Worm (Caenorhabditis elegans) whole organism, young adult: Measurements from ENCODE around the gene C08D8.7.

Experiments
- B0261.1 ChIP-seq: sonication (generic microtip); optimal IDR thresholded peaks from 2 replicates; lab custom pipeline; 2016; ENCODE audit warnings: mild to moderate bottlenecking, missing genetic modification characterization, moderate library complexity, missing compliant biosample characterization
- B0336.3 ChIP-seq: fragments of 200-800 bp; sonication (Bioruptor generic); IDR thresholded peaks from 2 replicates; pipeline ENCODE4 v1.3.6; 2022; ENCODE audit warnings: missing genetic modification characterization, missing compliant biosample characterization
- C17E4.6 ChIP-seq: fragments of 200-800 bp; sonication (Bioruptor generic); IDR thresholded peaks from 2 replicates; pipeline ENCODE4 v1.3.6; 2022; ENCODE audit warnings: missing genetic modification reagents, missing genetic modification characterization, missing compliant biosample characterization
- F10E7.11 ChIP-seq: sonication (generic microtip); optimal IDR thresholded peaks from 2 replicates; lab custom pipeline; 2017; ENCODE audit warnings: mild to moderate bottlenecking, missing genetic modification characterization, moderate library complexity, missing compliant biosample characterization
- F22D6.2 ChIP-seq: sonication (generic microtip); optimal IDR thresholded peaks from 2 replicates; lab custom pipeline; 2016; ENCODE audit warnings: mild to moderate bottlenecking, missing genetic modification characterization, missing compliant biosample characterization
- F23B12.7 ChIP-seq: sonication (generic microtip); optimal IDR thresholded peaks from 2 replicates; lab custom pipeline; 2017; ENCODE audit warnings: missing genetic modification characterization, mild to moderate bottlenecking, missing compliant biosample characterization, antibody characterized with exemption, moderate library complexity; ENCODE audit not compliant: insufficient read depth
- F39B2.1 ChIP-seq: fragments of 200-800 bp; sonication (Bioruptor generic); IDR thresholded peaks from 2 replicates; pipeline ENCODE4 v1.3.6; 2022; ENCODE audit warnings: missing genetic modification reagents, missing genetic modification characterization, missing compliant biosample characterization
- K12H6.12 ChIP-seq: fragments of 200-800 bp; sonication (Bioruptor generic); optimal IDR thresholded peaks from 2 replicates; lab custom pipeline; 2018; ENCODE audit warnings: mild to moderate bottlenecking, missing genetic modification characterization, missing compliant biosample characterization
- T07F8.4 ChIP-seq: sonication (generic microtip); optimal IDR thresholded peaks from 2 replicates; lab custom pipeline; 2016; ENCODE audit warnings: mild to moderate bottlenecking, missing genetic modification characterization, moderate library complexity, missing compliant biosample characterization
- Y53F4B.3 ChIP-seq: fragments of 200-800 bp; sonication (Bioruptor generic); IDR thresholded peaks from 2 replicates; pipeline ENCODE4 v1.3.6; 2022; ENCODE audit warnings: missing genetic modification reagents, missing genetic modification characterization, missing compliant biosample characterization
- Y56A3A.18 ChIP-seq: fragments of 200-800 bp; sonication (Bioruptor generic); IDR thresholded peaks from 2 replicates; pipeline ENCODE4 v1.3.6; 2022; ENCODE audit warnings: missing genetic modification reagents, missing genetic modification characterization, missing compliant biosample characterization
- Y67H2A.10 ChIP-seq: fragments of 200-800 bp; sonication (Bioruptor generic); conservative IDR thresholded peaks from 2 replicates; pipeline ENCODE4 v1.3.6; 2022; ENCODE audit warnings: missing genetic modification reagents, missing genetic modification characterization, missing compliant biosample characterization
- Y95B8A.8 ChIP-seq: fragments of 200-800 bp; sonication (Bioruptor generic); IDR thresholded peaks from 2 replicates; pipeline ENCODE4 v1.3.6; 2022; ENCODE audit warnings: missing genetic modification reagents, missing genetic modification characterization, missing compliant biosample characterization
- ZK185.1 ChIP-seq: sonication (generic microtip); optimal IDR thresholded peaks from 2 replicates; lab custom pipeline; 2016; ENCODE audit warnings: mild to moderate bottlenecking, missing genetic modification characterization, missing compliant biosample characterization; ENCODE audit not compliant: poor library complexity, severe bottlenecking
- akir-1 ChIP-seq: fragments of 200-800 bp; sonication (Bioruptor generic); optimal IDR thresholded peaks from 2 replicates; lab custom pipeline; 2018; ENCODE audit warnings: mild to moderate bottlenecking, missing genetic modification characterization, moderate library complexity, missing compliant biosample characterization
- ama-1 ChIP-seq, 3 experiments: fragments of 150-350 bp in 1 of 3; sonication (generic microtip) in 2 of 3; optimal IDR thresholded peaks; 2 replicates each; lab custom pipeline; 2014 to 2018; ENCODE audit warnings: missing biosample characterization in 2 of 3, missing genetic modification characterization in 2 of 3, missing genetic modification reagents in 2 of 3
- aptf-3 ChIP-seq: fragments of 200-800 bp; sonication (Bioruptor generic); IDR thresholded peaks from 2 replicates; pipeline ENCODE4 v1.3.6; 2022; ENCODE audit warnings: missing genetic modification characterization, missing compliant biosample characterization
- attf-6 ChIP-seq: fragments of 200-800 bp; sonication (Bioruptor generic); IDR thresholded peaks from 2 replicates; pipeline ENCODE4 v1.3.6; 2022; ENCODE audit warnings: missing genetic modification reagents, missing genetic modification characterization, missing compliant biosample characterization
- chd-7 ChIP-seq: sonication (generic microtip); optimal IDR thresholded peaks from 2 replicates; lab custom pipeline; 2016; ENCODE audit warnings: mild to moderate bottlenecking, missing genetic modification characterization, moderate library complexity, missing compliant biosample characterization
- dpl-1 ChIP-seq: fragments of 150-350 bp; optimal IDR thresholded peaks from 2 replicates; lab custom pipeline; 2014; ENCODE audit warnings: missing biosample characterization, missing genetic modification reagents, missing genetic modification characterization
- egrh-3 ChIP-seq: fragments of 200-800 bp; sonication (Bioruptor generic); IDR thresholded peaks from 2 replicates; pipeline ENCODE4 v1.3.6; 2022; ENCODE audit warnings: missing genetic modification reagents, missing genetic modification characterization, missing compliant biosample characterization
- ekl-4 ChIP-seq: fragments of 200-800 bp; sonication (Bioruptor generic); IDR thresholded peaks from 2 replicates; pipeline ENCODE4 v1.3.6; 2022; ENCODE audit warnings: missing genetic modification reagents, missing genetic modification characterization, missing compliant biosample characterization
- gei-17 ChIP-seq: fragments of 200-800 bp; sonication (Bioruptor generic); optimal IDR thresholded peaks from 2 replicates; lab custom pipeline; 2018; ENCODE audit warnings: mild to moderate bottlenecking, missing genetic modification characterization, missing compliant biosample characterization
- hlh-12 ChIP-seq: sonication (generic microtip); optimal IDR thresholded peaks from 2 replicates; lab custom pipeline; 2016; ENCODE audit warnings: missing genetic modification characterization, missing compliant biosample characterization
- hlh-26 ChIP-seq: fragments of 200-800 bp; sonication (Bioruptor generic); conservative IDR thresholded peaks from 2 replicates; pipeline ENCODE4 v1.3.6; 2022; ENCODE audit warnings: missing genetic modification reagents, missing genetic modification characterization, missing compliant biosample characterization
- hmg-1.2 ChIP-seq: fragments of 200-800 bp; sonication (Bioruptor generic); IDR thresholded peaks from 2 replicates; pipeline ENCODE4 v1.3.6; 2022; ENCODE audit warnings: missing genetic modification reagents, missing genetic modification characterization, missing compliant biosample characterization
- hmg-20 ChIP-seq: fragments of 200-800 bp; sonication (Bioruptor generic); IDR thresholded peaks from 2 replicates; pipeline ENCODE4 v1.3.6; 2022; ENCODE audit warnings: missing genetic modification reagents, missing genetic modification characterization, missing compliant biosample characterization
- hsf-1 ChIP-seq: fragments of 200-800 bp; sonication (Bioruptor generic); IDR thresholded peaks from 2 replicates; pipeline ENCODE4 v1.3.6; 2022; ENCODE audit warnings: missing genetic modification reagents, missing genetic modification characterization, missing compliant biosample characterization
- let-607 ChIP-seq, 2 experiments: fragments of 200-800 bp in 1 of 2; sonication (Bioruptor generic) in 1 of 2; sonication (generic microtip) in 1 of 2; optimal IDR thresholded peaks; 2 replicates each; lab custom pipeline; 2016 to 2018; ENCODE audit warnings: mild to moderate bottlenecking in 2 of 2, missing compliant biosample characterization in 2 of 2, missing genetic modification characterization in 2 of 2, moderate library complexity in 2 of 2, missing genotype in 1 of 2
- lin-35 ChIP-seq, 3 experiments: fragments of 150-350 bp in 2 of 3; sonication (generic microtip) in 1 of 3; optimal IDR thresholded peaks; 2 replicates each; lab custom pipeline; 2014 to 2018; ENCODE audit warnings: missing biosample characterization in 3 of 3, missing genetic modification characterization in 3 of 3, missing genetic modification reagents in 3 of 3
- lin-40 ChIP-seq: sonication (generic microtip); optimal IDR thresholded peaks from 2 replicates; lab custom pipeline; 2016; ENCODE audit warnings: missing genetic modification characterization, mild to moderate bottlenecking, missing compliant biosample characterization, missing genotype, missing genetic modification reagents
- lin-54 ChIP-seq: fragments of 200-800 bp; sonication (Bioruptor generic); optimal IDR thresholded peaks from 2 replicates; lab custom pipeline; 2018; ENCODE audit warnings: mild to moderate bottlenecking, missing genetic modification characterization, missing compliant biosample characterization
- lir-1 ChIP-seq: fragments of 200-800 bp; sonication (Bioruptor generic); conservative IDR thresholded peaks from 2 replicates; pipeline ENCODE4 v1.3.6; 2022; ENCODE audit warnings: missing genetic modification reagents, missing genetic modification characterization, missing compliant biosample characterization
- lsl-1 ChIP-seq: fragments of 200-800 bp; sonication (Bioruptor generic); optimal IDR thresholded peaks from 2 replicates; lab custom pipeline; 2018; ENCODE audit warnings: mild to moderate bottlenecking, missing genetic modification characterization, moderate library complexity, missing compliant biosample characterization
- madf-3 ChIP-seq: fragments of 200-800 bp; sonication (Bioruptor generic); IDR thresholded peaks from 2 replicates; pipeline ENCODE4 v1.3.6; 2022; ENCODE audit warnings: missing genetic modification reagents, missing genetic modification characterization, missing compliant biosample characterization
- madf-6 ChIP-seq: fragments of 200-800 bp; sonication (Bioruptor generic); IDR thresholded peaks from 2 replicates; pipeline ENCODE4 v1.3.6; 2022; ENCODE audit warnings: missing genetic modification reagents, missing genetic modification characterization, missing compliant biosample characterization
- madf-8 ChIP-seq: fragments of 200-800 bp; sonication (Bioruptor generic); conservative IDR thresholded peaks from 2 replicates; pipeline ENCODE4 v1.3.6; 2022; ENCODE audit warnings: missing genetic modification reagents, missing genetic modification characterization, missing compliant biosample characterization
- mel-28 ChIP-seq: sonication (generic microtip); optimal IDR thresholded peaks from 2 replicates; lab custom pipeline; 2016; ENCODE audit warnings: borderline replicate concordance, mild to moderate bottlenecking, missing genetic modification characterization, missing compliant biosample characterization
- nfya-1 ChIP-seq: sonication (generic microtip); optimal IDR thresholded peaks from 2 replicates; lab custom pipeline; 2017; ENCODE audit warnings: antibody characterized with exemption, missing compliant biosample characterization, missing genetic modification characterization, borderline replicate concordance; ENCODE audit not compliant: insufficient read depth
- nhr-80 ChIP-seq: sonication (generic microtip); optimal IDR thresholded peaks from 2 replicates; lab custom pipeline; 2016; ENCODE audit warnings: missing genetic modification characterization, missing compliant biosample characterization
- rcor-1 ChIP-seq: fragments of 200-800 bp; sonication (Bioruptor generic); IDR thresholded peaks from 2 replicates; pipeline ENCODE4 v1.3.6; 2022; ENCODE audit warnings: missing genetic modification reagents, missing genetic modification characterization, missing compliant biosample characterization
- sdz-38 ChIP-seq: sonication (generic microtip); optimal IDR thresholded peaks from 2 replicates; lab custom pipeline; 2016; ENCODE audit warnings: missing genotype, missing genetic modification characterization, missing compliant biosample characterization
- tbx-9 ChIP-seq: sonication (generic microtip); optimal IDR thresholded peaks from 2 replicates; lab custom pipeline; 2016; ENCODE audit warnings: borderline replicate concordance, missing genetic modification characterization, inconsistent platforms, missing compliant biosample characterization
- unc-130 ChIP-seq: sonication (generic microtip); optimal IDR thresholded peaks from 2 replicates; lab custom pipeline; 2016; ENCODE audit warnings: missing genetic modification reagents, missing genetic modification characterization, missing compliant biosample characterization
- unc-62 ChIP-seq: fragments of 150-350 bp; optimal IDR thresholded peaks from 2 replicates; lab custom pipeline; 2014; ENCODE audit warnings: missing biosample characterization, missing genetic modification reagents, missing genetic modification characterization
- ztf-18 ChIP-seq: sonication (generic microtip); optimal IDR thresholded peaks from 2 replicates; lab custom pipeline; 2016; ENCODE audit warnings: missing genotype, mild to moderate bottlenecking, missing genetic modification characterization, missing compliant biosample characterization
- ztf-26 ChIP-seq: sonication (generic microtip); optimal IDR thresholded peaks from 2 replicates; lab custom pipeline; 2017; ENCODE audit warnings: missing genetic modification characterization, missing compliant biosample characterization

Gene C08D8.7

DNA sequence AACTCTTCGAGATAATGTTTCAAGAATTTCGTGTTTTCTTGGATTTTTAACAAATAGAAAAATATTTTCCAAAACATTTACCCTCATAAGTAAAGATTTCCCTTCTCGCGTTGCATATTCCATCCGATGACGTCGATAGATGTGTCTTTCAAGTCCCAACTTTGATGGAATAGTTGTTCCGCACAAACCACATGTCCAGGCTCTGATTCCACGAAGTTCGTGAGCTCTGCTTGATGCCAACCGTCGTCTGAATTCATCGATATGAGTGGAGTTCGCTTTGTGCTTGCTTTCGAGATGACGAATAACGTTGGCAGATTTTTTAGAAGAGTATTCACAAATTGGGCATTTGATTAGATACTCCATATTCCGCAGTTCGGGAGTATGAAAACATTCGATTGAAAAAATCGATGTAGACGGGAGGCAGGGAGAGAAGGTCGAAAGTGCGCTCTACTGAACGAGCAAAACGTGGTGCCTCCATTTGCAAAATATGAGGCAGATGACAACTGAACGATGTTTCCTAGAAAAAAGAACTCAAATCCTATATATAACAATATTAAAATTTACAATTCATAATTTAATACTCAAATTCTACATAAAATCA is 40.0 kb upstream of the C08D8.7 start, which contains the start of gene W02D7.6 (continued):
- TF ChIP-seq Y95B8A.8 (GFP tag; lab: Robert Waterston, UW) (0 out of 2 replicates have a peak, but pooled peaks have one; percentile 12), lsl-1 (peak; percentile 27), F23B12.7 (no peak), sdz-38 (no peak), tbx-9 (tag; lab: Kevin White, UChicago) (no peak), egrh-3 (no peak), Y56A3A.18 (no peak), F22D6.2 (tag; lab: Kevin White, UChicago) (no peak), chd-7 (tag; lab: Kevin White, UChicago) (no peak), nhr-80 (tag; lab: Kevin White, UChicago) (peak; percentile 8), F39B2.1 (GFP tag; lab: Robert Waterston, UW) (no peak), K12H6.12 (tag; lab: Kevin White, UChicago) (no peak), ama-1 (optimal IDR thresholded peaks at IDR 0.05; lab: Kevin White, UChicago) (peak; percentile 37), ama-1 (GFP tag; optimal IDR thresholded peaks at IDR 0.05; lab: Kevin White, UChicago) (peak in 1 of 2 experiments; percentile 52), Y67H2A.10 (GFP tag; lab: Robert Waterston, UW) (no peak), F10E7.11 (tag; lab: Kevin White, UChicago) (no peak), C17E4.6 (GFP tag; lab: Robert Waterston, UW) (no peak), dpl-1 (no peak), lin-35 (GFP tag; optimal IDR thresholded peaks at IDR 0.05; lab: Kevin White, UChicago) (no peak), aptf-3 (GFP tag; lab: Robert Waterston, UW) (no peak), attf-6 (GFP tag; lab: Robert Waterston, UW) (no peak), T07F8.4 (tag; lab: Kevin White, UChicago) (no peak), madf-6 (GFP tag; lab: Robert Waterston, UW) (peak; percentile 51), hlh-26 (GFP tag; lab: Robert Waterston, UW) (no peak), rcor-1 (GFP tag; lab: Robert Waterston, UW) (no peak; the same call in 1 of the 2 replicates), hlh-12 (tag; lab: Kevin White, UChicago) (no peak), ztf-26 (tag; lab: Kevin White, UChicago) (no peak), lin-54 (GFP tag; lab: Kevin White, UChicago) (peak; percentile 39), mel-28 (tag; lab: Kevin White, UChicago) (no peak), madf-8 (GFP tag; lab: Robert Waterston, UW) (no peak), nfya-1 (tag; lab: Kevin White, UChicago) (no peak), unc-130 (GFP tag; lab: Kevin White, UChicago) (no peak), hmg-1.2 (GFP tag; lab: Robert Waterston, UW) (peak; percentile 37; the same call in 1 of the 2 replicates), let-607 (tag; optimal IDR thresholded peaks at IDR 0.05; lab: Kevin White, UChicago) (peak in 1 of 2 experiments; percentile 70), gei-17 (GFP tag; lab: Kevin White, UChicago) (no peak), lir-1 (no peak), ztf-18 (no peak), Y53F4B.3 (no peak), madf-3 (peak; percentile 67; the same call in 1 of the 2 replicates), akir-1 (no peak), hmg-20 (GFP tag; lab: Robert Waterston, UW) (no peak), ZK185.1 (tag; lab: Kevin White, UChicago) (peak; percentile 1), unc-62 (GFP tag; lab: Kevin White, UChicago) (no peak), B0261.1 (tag; lab: Kevin White, UChicago) (no peak), lin-40 (tag; lab: Kevin White, UChicago) (no peak), ekl-4 (0 out of 2 replicates have a peak, but pooled peaks have one; percentile 19), B0336.3 (GFP tag; lab: Robert Waterston, UW) (peak; percentile 77), hsf-1 (GFP tag; lab: Robert Waterston, UW) (peak; percentile 57; the same call in 1 of the 2 replicates)
